Fruit fly (Drosophila melanogaster): ENCODE results near the gene Arl8.

DNA sequence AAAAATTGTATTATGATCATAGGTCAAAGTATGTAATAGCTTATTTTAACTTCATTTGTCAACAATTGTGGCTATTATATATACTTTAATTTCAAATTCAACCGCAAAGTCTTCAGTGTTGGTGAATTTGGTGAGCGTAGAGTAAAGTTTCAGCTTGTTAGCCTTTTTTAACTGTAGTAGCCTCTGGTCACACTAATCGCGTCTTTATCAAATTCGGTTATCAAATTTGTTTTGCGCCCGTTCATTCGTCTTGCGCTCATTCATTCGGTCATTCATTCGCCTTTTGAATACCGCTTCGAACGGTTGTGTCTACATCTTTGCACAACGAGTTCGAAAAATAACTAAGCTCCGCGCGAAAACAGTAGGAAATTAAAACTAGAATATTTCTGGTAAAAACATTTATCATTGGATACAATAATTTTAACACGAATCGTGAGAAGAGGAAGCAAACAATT, 21.3 kb upstream of the Arl8 start, which contains the start of gene puc:
- TF ChIP-seq Sin3A (optimal IDR thresholded peaks at IDR 0.05) (no peak), insv (optimal IDR thresholded peaks at IDR 0.05) (no peak), h (optimal IDR thresholded peaks at IDR 0.05) (no peak)

All from Kc167 (cell line).